Fruit fly (Drosophila melanogaster) whole organism, embryonic: Measurements from ENCODE around the gene CG42465.
A peak's percentile ranks its signal among the peaks of the same experiment; 100 is the strongest.

Source experiments
- CG10959 ChIP-seq: fragments of 200-800 bp; sonication (Bioruptor generic); IDR thresholded peaks from 2 replicates; pipeline ENCODE4 v1.3.6; 2022; ENCODE audit warnings: missing biosample characterization, missing genetic modification characterization
- CG4282 ChIP-seq: fragments of 200-800 bp; sonication (Bioruptor generic); optimal IDR thresholded peaks from 2 replicates; lab custom pipeline; 2016; ENCODE audit warnings: missing biosample characterization, missing genetic modification characterization
- CG6254 ChIP-seq: fragments of 200-800 bp; sonication (Bioruptor generic); optimal IDR thresholded peaks from 3 replicates; lab custom pipeline; 2017; ENCODE audit warnings: mild to moderate bottlenecking, missing biosample characterization, missing genetic modification reagents, missing genetic modification characterization
- CTCF ChIP-seq: fragments of 200-800 bp; sonication (Bioruptor generic); optimal IDR thresholded peaks from 2 replicates; lab custom pipeline; 2017; ENCODE audit warnings: missing biosample characterization, mild to moderate bottlenecking, missing genetic modification characterization, moderate library complexity
- Dbx ChIP-seq: fragments of 200-800 bp; sonication (Bioruptor generic); IDR thresholded peaks from 3 replicates; pipeline ENCODE4 v1.3.6; 2022; ENCODE audit warnings: missing biosample characterization, missing genetic modification characterization
- HLH54F ChIP-seq: fragments of 200-800 bp; sonication (Bioruptor generic); optimal IDR thresholded peaks from 3 replicates; lab custom pipeline; 2016; ENCODE audit warnings: missing biosample characterization, missing genetic modification characterization
- Scr ChIP-seq: fragments of 200-800 bp; sonication (Bioruptor generic); IDR thresholded peaks from 2 replicates; pipeline ENCODE4 v1.3.6; 2022; ENCODE audit warnings: missing biosample characterization, missing genetic modification characterization; ENCODE audit not compliant: partially characterized antibody
- Stat92E ChIP-seq, 3 experiments: fragments of >200 bp in 2 of 3; fragments of 200-800 bp in 1 of 3; sonication (Bioruptor generic) in 1 of 3; optimal IDR thresholded peaks; 2 replicates each; lab custom pipeline; 2017 to 2019; ENCODE audit warnings: missing biosample characterization in 3 of 3, missing genetic modification characterization in 3 of 3, mild to moderate bottlenecking in 1 of 3, moderate library complexity in 1 of 3
- ac ChIP-seq: fragments of 200-800 bp; sonication (Bioruptor generic); optimal IDR thresholded peaks from 3 replicates; lab custom pipeline; 2017; ENCODE audit warnings: missing biosample characterization, mild to moderate bottlenecking, missing genetic modification characterization
- kay ChIP-seq: fragments of 200-800 bp; sonication (Bioruptor generic); optimal IDR thresholded peaks from 2 replicates; lab custom pipeline; 2016; ENCODE audit warnings: missing biosample characterization, missing genetic modification characterization
- onecut ChIP-seq: fragments of 200-800 bp; sonication (Bioruptor generic); IDR thresholded peaks from 2 replicates; pipeline ENCODE4 v1.3.6; 2022; ENCODE audit warnings: missing biosample characterization, missing genetic modification characterization
- unc-4 ChIP-seq: fragments of 200-800 bp; sonication (Bioruptor generic); IDR thresholded peaks from 2 replicates; pipeline ENCODE4 v1.3.6; 2022; ENCODE audit warnings: missing biosample characterization, missing genetic modification characterization; ENCODE audit not compliant: partially characterized antibody

- TF ChIP-seq CG6254 (GFP tag; lab: Kevin White, UChicago) (peak; percentile 96), Stat92E (GFP tag; optimal IDR thresholded peaks at IDR 0.05; lab: Kevin White, UChicago) (peak in 1 of 3 experiments; percentile 98), HLH54F (GFP tag; lab: Kevin White, UChicago) (peak; percentile 97), CG10959 (peak; percentile 97), Dbx (GFP tag; lab: Robert Waterston, UW) (peak; percentile 98), kay (GFP tag; lab: Kevin White, UChicago) (peak; percentile 95), unc-4 (peak; percentile 31; the same call in 1 of the 2 replicates), Scr (no peak), ac (GFP tag; lab: Kevin White, UChicago) (peak; percentile 97), CG4282 (GFP tag; lab: Kevin White, UChicago) (peak; percentile 95), CTCF (GFP tag; lab: Kevin White, UChicago) (peak; percentile 71), onecut (GFP tag; lab: Robert Waterston, UW) (peak; percentile 96)
Measured at dm6 chr2L:3655698-3656105, 44.3 kb upstream of the CG42465 start.
